Fruit fly (Drosophila melanogaster): ENCODE results near the gene Mlp84B.

Gene Mlp84B

dm6 chr3R:7150544-7151406 is 33.2 kb upstream of the Mlp84B start, which contains the start of the genes gfzf and Sas-4 (continued):
- TF ChIP-seq spab (GFP tag; optimal IDR thresholded peaks at IDR 0.05) = no peak
- TF ChIP-seq net (GFP tag; optimal IDR thresholded peaks at IDR 0.05) = no peak
- TF ChIP-seq CG31627 (GFP tag; optimal IDR thresholded peaks at IDR 0.05) = peak; percentile 73
- peak; percentile 70 for TF ChIP-seq CG10631 (GFP tag; optimal IDR thresholded peaks at IDR 0.05)
- peak; percentile 21 for TF ChIP-seq Ets96B (tag; optimal IDR thresholded peaks at IDR 0.05)
- 0 out of 2 replicates have a peak, but pooled peaks have one; percentile 25 for TF ChIP-seq CG15336 (GFP tag; IDR thresholded peaks at IDR 0.05)
- peak; percentile 79 for TF ChIP-seq Sox15 (GFP tag; optimal IDR thresholded peaks at IDR 0.05)
- no peak for TF ChIP-seq Sox102F (GFP tag; optimal IDR thresholded peaks at IDR 0.05)
- TF ChIP-seq CG6276 (GFP tag; optimal IDR thresholded peaks at IDR 0.05) = no peak
- TF ChIP-seq CG4318 (GFP tag; optimal IDR thresholded peaks at IDR 0.05) = no peak
- peak; percentile 20 for TF ChIP-seq CG1621 (tag; optimal IDR thresholded peaks at IDR 0.05)
- no peak for TF ChIP-seq CG9139 (GFP tag; optimal IDR thresholded peaks at IDR 0.05)
- no peak for TF ChIP-seq achi (GFP tag; optimal IDR thresholded peaks at IDR 0.05)
- peak; percentile 73 for TF ChIP-seq OdsH (GFP tag; optimal IDR thresholded peaks at IDR 0.05)
- peak; percentile 68 for TF ChIP-seq Gug (GFP tag; IDR thresholded peaks at IDR 0.05)
- TF ChIP-seq acj6 (GFP tag; optimal IDR thresholded peaks at IDR 0.05) = peak; percentile 70
- TF ChIP-seq dsx (GFP tag; optimal IDR thresholded peaks at IDR 0.05; ENCODE audit: poor library complexity, severe bottlenecking) = no peak
- TF ChIP-seq Blimp-1 (GFP tag; optimal IDR thresholded peaks at IDR 0.05) = peak; percentile 14

DNA sequence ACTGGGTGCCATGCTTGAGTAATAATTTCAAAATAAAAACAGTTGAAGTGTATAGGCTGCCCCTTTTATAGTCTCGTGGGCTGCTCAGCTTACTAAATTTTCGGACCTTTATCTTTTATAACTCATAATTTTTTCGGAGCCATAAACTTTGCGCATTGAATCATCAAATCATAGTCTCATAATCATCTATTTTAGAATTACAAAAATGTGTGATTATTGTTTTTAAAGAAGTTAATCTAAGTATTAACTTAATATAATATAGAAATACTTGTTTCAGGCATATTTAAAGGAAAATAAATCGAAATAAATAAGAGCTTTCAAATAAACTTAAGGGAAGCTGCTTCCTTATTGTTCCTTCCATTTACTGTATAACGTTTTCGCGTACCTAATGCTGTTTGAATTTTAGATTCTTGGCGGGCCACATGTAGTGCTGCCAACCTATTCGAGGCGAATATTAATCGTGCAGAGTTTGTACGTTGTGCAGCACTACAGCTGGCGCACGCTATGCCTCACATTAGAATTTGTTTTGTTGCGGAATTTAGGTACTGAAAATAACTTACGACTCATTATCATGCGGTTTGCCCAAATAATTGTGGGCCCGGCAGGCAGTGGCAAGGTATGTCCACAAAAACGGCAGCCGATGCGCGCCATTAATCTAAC is 26.8 kb upstream of the Mlp84B start, which contains the start of the genes CG14610 and CG2656:
Gene CG14610 (minus strand): TSS at position 51 of the 660 bp plus-strand sequence.
Gene CG2656 (plus strand): TSS at position 480 of the 660 bp plus-strand sequence.
- TF ChIP-seq CG11762 (GFP tag; optimal IDR thresholded peaks at IDR 0.05; ENCODE audit: insufficient read depth) (no peak), CG8319 (GFP tag; optimal IDR thresholded peaks at IDR 0.05) (no peak), CG3032 (tag; optimal IDR thresholded peaks at IDR 0.05) (peak; percentile 36), CG3919 (GFP tag; optimal IDR thresholded peaks at IDR 0.05) (peak; percentile 88), CG9139 (GFP tag; optimal IDR thresholded peaks at IDR 0.05) (no peak), net (GFP tag; optimal IDR thresholded peaks at IDR 0.05) (no peak), CG31627 (GFP tag; optimal IDR thresholded peaks at IDR 0.05) (peak; percentile 82), Hr4 (GFP tag; optimal IDR thresholded peaks at IDR 0.05) (peak; percentile 74), Gug (GFP tag; IDR thresholded peaks at IDR 0.05) (no peak), CG16779 (tag; optimal IDR thresholded peaks at IDR 0.05) (no peak), CG8119 (GFP tag; IDR thresholded peaks at IDR 0.05) (no peak), CG6808 (GFP tag; optimal IDR thresholded peaks at IDR 0.05) (no peak), CG6792 (GFP tag; optimal IDR thresholded peaks at IDR 0.05) (peak; percentile 56), cyc (GFP tag; optimal IDR thresholded peaks at IDR 0.05) (peak; percentile 80), esn (GFP tag; optimal IDR thresholded peaks at IDR 0.05) (peak; percentile 82), CG32006 (GFP tag; optimal IDR thresholded peaks at IDR 0.05) (no peak), CG6276 (GFP tag; optimal IDR thresholded peaks at IDR 0.05) (no peak), CG8632 (GFP tag; optimal IDR thresholded peaks at IDR 0.05) (peak; percentile 39), CG10669 (GFP tag; optimal IDR thresholded peaks at IDR 0.05) (no peak), ss (GFP tag; optimal IDR thresholded peaks at IDR 0.05) (no peak), Sox15 (GFP tag; optimal IDR thresholded peaks at IDR 0.05) (peak; percentile 50), CG4318 (GFP tag; optimal IDR thresholded peaks at IDR 0.05) (no peak), lz (GFP tag; optimal IDR thresholded peaks at IDR 0.05) (peak; percentile 78), Met (GFP tag; optimal IDR thresholded peaks at IDR 0.05) (no peak), Hr38 (GFP tag; optimal IDR thresholded peaks at IDR 0.05) (no peak), fd85E (GFP tag; optimal IDR thresholded peaks at IDR 0.05) (no peak), eg (GFP tag; IDR thresholded peaks at IDR 0.05) (no peak; the same call in 2 of the 3 replicates), CG7368 (GFP tag; optimal IDR thresholded peaks at IDR 0.05) (peak; percentile 43), CG6854 (GFP tag; optimal IDR thresholded peaks at IDR 0.05) (no peak), Ets21C (GFP tag; optimal IDR thresholded peaks at IDR 0.05) (peak; percentile 55), dsx (GFP tag; optimal IDR thresholded peaks at IDR 0.05; ENCODE audit: poor library complexity, severe bottlenecking) (no peak), CG11294 (GFP tag; IDR thresholded peaks at IDR 0.05) (no peak), CG6163 (GFP tag; IDR thresholded peaks at IDR 0.05) (no peak), Hr39 (GFP tag; optimal IDR thresholded peaks at IDR 0.05) (peak; percentile 76), salr (GFP tag; optimal IDR thresholded peaks at IDR 0.05) (peak in 1 of 2 experiments; percentile 31), CG11902 (GFP tag; optimal IDR thresholded peaks at IDR 0.05) (peak; percentile 43)

All from whole organism, prepupa.